Fruit fly (Drosophila melanogaster) whole organism, pupa: Measurements from ENCODE around the gene Ggamma30A.

Experiments
- CG12605 ChIP-seq: fragments of 200-800 bp; sonication (Bioruptor generic); IDR thresholded peaks from 2 replicates; pipeline ENCODE4 v1.3.6; 2022; ENCODE audit warnings: missing biosample characterization, missing genetic modification characterization
- CG4496 ChIP-seq: fragments of 200-800 bp; sonication (Bioruptor generic); IDR thresholded peaks from 3 replicates; pipeline ENCODE4 v1.3.6; 2022; ENCODE audit warnings: missing biosample characterization, missing genetic modification characterization
- CG8159 ChIP-seq: fragments of 200-800 bp; sonication (Bioruptor generic); optimal IDR thresholded peaks from 3 replicates; lab custom pipeline; 2018; ENCODE audit warnings: missing biosample characterization, mild to moderate bottlenecking, missing genetic modification characterization, moderate library complexity
- EcR ChIP-seq: fragments of 200-800 bp; sonication (Bioruptor generic); optimal IDR thresholded peaks from 3 replicates; lab custom pipeline; 2019; ENCODE audit warnings: missing biosample characterization, missing genetic modification characterization, mild to moderate bottlenecking, moderate library complexity, missing genetic modification reagents
- Pif1B ChIP-seq: fragments of 200-800 bp; sonication (Bioruptor generic); optimal IDR thresholded peaks from 3 replicates; lab custom pipeline; 2016; ENCODE audit warnings: missing biosample characterization, missing genetic modification characterization
- Snoo ChIP-seq: fragments of 200-800 bp; sonication (Bioruptor generic); optimal IDR thresholded peaks from 3 replicates; lab custom pipeline; 2017; ENCODE audit warnings: missing biosample characterization, mild to moderate bottlenecking, missing genetic modification characterization, inconsistent platforms
- gl ChIP-seq: fragments of 200-800 bp; sonication (Bioruptor generic); optimal IDR thresholded peaks from 2 replicates; lab custom pipeline; 2018; ENCODE audit warnings: missing biosample characterization, mild to moderate bottlenecking, missing genetic modification characterization
- rn ChIP-seq: fragments of 200-800 bp; sonication (Bioruptor generic); IDR thresholded peaks from 2 replicates; pipeline ENCODE4 v1.3.6; 2022; ENCODE audit warnings: missing biosample characterization, missing genetic modification characterization

DNA sequence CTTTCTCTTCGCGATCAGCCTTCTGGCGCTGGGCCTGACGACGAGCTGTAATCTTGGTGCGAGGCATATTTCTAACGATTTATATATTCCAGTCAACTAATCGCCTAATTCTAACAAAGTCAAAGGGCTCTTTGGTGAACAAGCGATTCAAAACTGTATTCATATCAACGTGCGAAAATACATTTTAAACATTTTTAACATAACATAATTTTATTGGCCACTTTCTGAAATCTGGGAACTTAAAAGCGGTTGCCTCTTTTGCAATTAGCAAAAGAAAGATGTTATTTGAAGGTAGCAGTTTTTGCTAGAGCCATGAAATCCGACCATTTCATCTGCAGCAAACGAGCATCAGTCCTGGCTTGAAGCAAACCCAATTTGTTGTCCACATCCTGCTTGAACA, 5.4 kb upstream of the Ggamma30A start, which contains the start of gene aust:
- TF ChIP-seq CG4496 (GFP tag; lab: Robert Waterston, UW) (no peak), Pif1B (GFP tag; lab: Kevin White, UChicago) (no peak), CG8159 (tag; lab: Kevin White, UChicago) (no peak), Snoo (tag; lab: Kevin White, UChicago) (no peak), rn (no peak), EcR (GFP tag; lab: Kevin White, UChicago) (no peak), gl (tag; lab: Kevin White, UChicago) (no peak), CG12605 (GFP tag; lab: Robert Waterston, UW) (no peak)
